Fruit fly (Drosophila melanogaster) whole organism, prepupa: ENCODE results near the gene CG42538.
A peak's percentile ranks its signal among the peaks of the same experiment; 100 is the strongest.

Experiments used
- Blimp-1 ChIP-seq: fragments of 200-800 bp; sonication (Bioruptor generic); optimal IDR thresholded peaks from 3 replicates; lab custom pipeline; 2017; ENCODE audit warnings: missing biosample characterization, missing genetic modification characterization, mild to moderate bottlenecking, moderate library complexity, missing genetic modification reagents
- CG10631 ChIP-seq: fragments of 200-800 bp; sonication (Bioruptor generic); optimal IDR thresholded peaks from 2 replicates; lab custom pipeline; 2016; ENCODE audit warnings: missing biosample characterization, missing genetic modification characterization
- CG11294 ChIP-seq: fragments of 200-800 bp; sonication (Bioruptor generic); IDR thresholded peaks from 2 replicates; pipeline ENCODE4 v1.3.6; 2022; ENCODE audit warnings: missing biosample characterization, missing genetic modification characterization
- CG11762 ChIP-seq: fragments of 200-800 bp; sonication (Bioruptor generic); optimal IDR thresholded peaks from 3 replicates; lab custom pipeline; 2016; ENCODE audit warnings: missing biosample characterization, missing genetic modification characterization; ENCODE audit not compliant: insufficient read depth
- CG15336 ChIP-seq: fragments of 200-800 bp; sonication (Bioruptor generic); IDR thresholded peaks from 2 replicates; pipeline ENCODE4 v1.3.6; 2022; ENCODE audit warnings: missing biosample characterization, missing genetic modification characterization
- CG1621 ChIP-seq: fragments of 200-800 bp; sonication (Bioruptor generic); optimal IDR thresholded peaks from 3 replicates; lab custom pipeline; 2018; ENCODE audit warnings: missing biosample characterization, mild to moderate bottlenecking, missing genetic modification characterization
- CG16779 ChIP-seq: fragments of 200-800 bp; sonication (Bioruptor generic); optimal IDR thresholded peaks from 3 replicates; lab custom pipeline; 2017; ENCODE audit warnings: missing biosample characterization, mild to moderate bottlenecking, missing genetic modification characterization
- CG3032 ChIP-seq: fragments of 200-800 bp; optimal IDR thresholded peaks from 2 replicates; lab custom pipeline; 2019; ENCODE audit warnings: missing biosample characterization, mild to moderate bottlenecking, missing genetic modification characterization, moderate library complexity
- CG31627 ChIP-seq: fragments of 200-800 bp; sonication (Bioruptor generic); optimal IDR thresholded peaks from 3 replicates; lab custom pipeline; 2016; ENCODE audit warnings: missing biosample characterization, missing genetic modification characterization
- CG32006 ChIP-seq: fragments of 200-800 bp; sonication (Bioruptor generic); optimal IDR thresholded peaks from 3 replicates; lab custom pipeline; 2017; ENCODE audit warnings: missing biosample characterization, mild to moderate bottlenecking, missing genetic modification characterization
- CG34406 ChIP-seq: fragments of 200-800 bp; sonication (Bioruptor generic); optimal IDR thresholded peaks from 3 replicates; lab custom pipeline; 2016; ENCODE audit warnings: missing biosample characterization, missing genetic modification characterization
- CG3919 ChIP-seq: fragments of 200-800 bp; sonication (Bioruptor generic); optimal IDR thresholded peaks from 3 replicates; lab custom pipeline; 2016; ENCODE audit warnings: missing biosample characterization, missing genetic modification characterization
- CG4318 ChIP-seq: fragments of 200-800 bp; sonication (Bioruptor generic); optimal IDR thresholded peaks from 3 replicates; lab custom pipeline; 2017; ENCODE audit warnings: missing biosample characterization, mild to moderate bottlenecking, missing genetic modification characterization
- CG6163 ChIP-seq: fragments of 200-800 bp; sonication (Bioruptor generic); IDR thresholded peaks from 3 replicates; pipeline ENCODE4 v1.3.6; 2022; ENCODE audit warnings: missing biosample characterization, missing genetic modification characterization
- CG6792 ChIP-seq: fragments of 200-800 bp; sonication (Bioruptor generic); optimal IDR thresholded peaks from 3 replicates; lab custom pipeline; 2016; ENCODE audit warnings: missing biosample characterization, missing genetic modification characterization
- CG6808 ChIP-seq: fragments of 200-800 bp; sonication (Bioruptor generic); optimal IDR thresholded peaks from 3 replicates; lab custom pipeline; 2017; ENCODE audit warnings: missing biosample characterization, missing genetic modification characterization, mild to moderate bottlenecking, moderate library complexity, missing genetic modification reagents
- CG6854 ChIP-seq: fragments of 200-800 bp; sonication (Bioruptor generic); optimal IDR thresholded peaks from 2 replicates; lab custom pipeline; 2017; ENCODE audit warnings: missing biosample characterization, mild to moderate bottlenecking, missing genetic modification characterization
- CG8119 ChIP-seq: fragments of 200-800 bp; sonication (Bioruptor generic); IDR thresholded peaks from 3 replicates; pipeline ENCODE4 v1.3.6; 2022; ENCODE audit warnings: missing biosample characterization, missing genetic modification characterization
- CG8319 ChIP-seq: fragments of 200-800 bp; sonication (Bioruptor generic); optimal IDR thresholded peaks from 3 replicates; lab custom pipeline; 2016; ENCODE audit warnings: missing biosample characterization, missing genetic modification characterization
- CG8632 ChIP-seq: fragments of 200-800 bp; sonication (Bioruptor generic); optimal IDR thresholded peaks from 3 replicates; lab custom pipeline; 2016; ENCODE audit warnings: missing biosample characterization, missing genetic modification characterization
- CG9139 ChIP-seq: fragments of 200-800 bp; sonication (Bioruptor generic); optimal IDR thresholded peaks from 3 replicates; lab custom pipeline; 2017; ENCODE audit warnings: missing biosample characterization, mild to moderate bottlenecking, missing genetic modification characterization
- Eip75B ChIP-seq: fragments of 200-800 bp; sonication (Bioruptor generic); optimal IDR thresholded peaks from 3 replicates; lab custom pipeline; 2016; ENCODE audit warnings: missing biosample characterization, missing genetic modification characterization
- Eip93F ChIP-seq: fragments of 200-800 bp; sonication (Bioruptor generic); optimal IDR thresholded peaks from 2 replicates; lab custom pipeline; 2016; ENCODE audit warnings: missing biosample characterization, mild to moderate bottlenecking, missing genetic modification characterization
- Ets21C ChIP-seq: fragments of 200-800 bp; sonication (Bioruptor generic); optimal IDR thresholded peaks from 3 replicates; lab custom pipeline; 2016; ENCODE audit warnings: missing biosample characterization, missing genetic modification characterization
- Ets96B ChIP-seq: fragments of 200-800 bp; optimal IDR thresholded peaks from 2 replicates; lab custom pipeline; 2019; ENCODE audit warnings: missing biosample characterization, mild to moderate bottlenecking, missing genetic modification characterization, moderate library complexity
- Gug ChIP-seq: fragments of 200-800 bp; sonication (Bioruptor generic); IDR thresholded peaks from 2 replicates; pipeline ENCODE4 v1.3.6; 2022; ENCODE audit warnings: missing biosample characterization, missing genetic modification characterization
- Hr38 ChIP-seq: sonication (Bioruptor generic); optimal IDR thresholded peaks from 2 replicates; lab custom pipeline; 2016; ENCODE audit warnings: missing biosample characterization, missing genetic modification characterization
- Hr4 ChIP-seq: fragments of 200-800 bp; sonication (Bioruptor generic); optimal IDR thresholded peaks from 3 replicates; lab custom pipeline; 2016; ENCODE audit warnings: missing biosample characterization, missing genetic modification characterization
- Lpt ChIP-seq: fragments of 200-800 bp; sonication (Bioruptor generic); optimal IDR thresholded peaks from 3 replicates; lab custom pipeline; 2016; ENCODE audit warnings: missing biosample characterization, missing genetic modification characterization
- Met ChIP-seq: fragments of 200-800 bp; sonication (Bioruptor generic); optimal IDR thresholded peaks from 3 replicates; lab custom pipeline; 2016; ENCODE audit warnings: missing biosample characterization, missing genetic modification characterization
- OdsH ChIP-seq: fragments of 200-800 bp; sonication (Bioruptor generic); optimal IDR thresholded peaks from 3 replicates; lab custom pipeline; 2016; ENCODE audit warnings: missing biosample characterization, missing genetic modification characterization
- Smox ChIP-seq: fragments of 200-800 bp; sonication (Bioruptor generic); optimal IDR thresholded peaks from 3 replicates; lab custom pipeline; 2016; ENCODE audit warnings: missing biosample characterization, missing genetic modification characterization
- Sox102F ChIP-seq: fragments of 200-800 bp; sonication (Bioruptor generic); optimal IDR thresholded peaks from 2 replicates; lab custom pipeline; 2016; ENCODE audit warnings: missing biosample characterization, mild to moderate bottlenecking, missing genetic modification characterization
- Sox14 ChIP-seq: fragments of 200-800 bp; sonication (Bioruptor generic); optimal IDR thresholded peaks from 3 replicates; lab custom pipeline; 2016; ENCODE audit warnings: missing biosample characterization, missing genetic modification characterization
- Sox15 ChIP-seq: fragments of 200-800 bp; sonication (Bioruptor generic); optimal IDR thresholded peaks from 3 replicates; lab custom pipeline; 2016; ENCODE audit warnings: missing biosample characterization, missing genetic modification characterization
- achi ChIP-seq: fragments of 200-800 bp; sonication (Bioruptor generic); optimal IDR thresholded peaks from 3 replicates; lab custom pipeline; 2016; ENCODE audit warnings: missing biosample characterization, missing genetic modification characterization
- acj6 ChIP-seq: fragments of 200-800 bp; sonication (Bioruptor generic); optimal IDR thresholded peaks from 3 replicates; lab custom pipeline; 2016; ENCODE audit warnings: missing biosample characterization, missing genetic modification characterization
- cyc ChIP-seq: fragments of 200-800 bp; sonication (Bioruptor generic); optimal IDR thresholded peaks from 3 replicates; lab custom pipeline; 2016; ENCODE audit warnings: missing biosample characterization, missing genetic modification characterization
- eg ChIP-seq: fragments of 200-800 bp; sonication (Bioruptor generic); IDR thresholded peaks from 3 replicates; pipeline ENCODE4 v1.3.6; 2022; ENCODE audit warnings: missing biosample characterization, missing genetic modification characterization
- fd59A ChIP-seq: fragments of 200-800 bp; sonication (Bioruptor generic); optimal IDR thresholded peaks from 2 replicates; lab custom pipeline; 2017; ENCODE audit warnings: missing biosample characterization, mild to moderate bottlenecking, missing genetic modification characterization, missing genetic modification reagents
- fd85E ChIP-seq: fragments of 200-800 bp; sonication (Bioruptor generic); optimal IDR thresholded peaks from 3 replicates; lab custom pipeline; 2016; ENCODE audit warnings: missing biosample characterization, missing genetic modification characterization
- fkh ChIP-seq: fragments of 200-800 bp; sonication (Bioruptor generic); optimal IDR thresholded peaks from 3 replicates; lab custom pipeline; 2017; ENCODE audit warnings: missing biosample characterization, mild to moderate bottlenecking, missing genetic modification characterization, moderate library complexity
- lz ChIP-seq: fragments of 200-800 bp; sonication (Bioruptor generic); optimal IDR thresholded peaks from 3 replicates; lab custom pipeline; 2016; ENCODE audit warnings: missing biosample characterization, missing genetic modification characterization
- net ChIP-seq: fragments of 200-800 bp; sonication (Bioruptor generic); optimal IDR thresholded peaks from 3 replicates; lab custom pipeline; 2016; ENCODE audit warnings: missing biosample characterization, missing genetic modification characterization
- salr ChIP-seq, 2 experiments: fragments of 200-800 bp; sonication (Bioruptor generic); optimal IDR thresholded peaks; 3 replicates each; lab custom pipeline; 2016 to 2018; ENCODE audit warnings: missing biosample characterization in 2 of 2, missing genetic modification characterization in 2 of 2, mild to moderate bottlenecking in 1 of 2
- spab ChIP-seq: fragments of 200-800 bp; sonication (Bioruptor generic); optimal IDR thresholded peaks from 2 replicates; lab custom pipeline; 2017; ENCODE audit warnings: missing biosample characterization, mild to moderate bottlenecking, missing genetic modification characterization, missing genetic modification reagents
- ss ChIP-seq, 2 experiments: fragments of 200-800 bp; sonication (Bioruptor generic); optimal IDR thresholded peaks; 2 replicates in 1 of 2; 3 replicates in 1 of 2; lab custom pipeline; 2017 to 2018; ENCODE audit warnings: mild to moderate bottlenecking in 2 of 2, missing biosample characterization in 2 of 2, missing genetic modification characterization in 2 of 2, moderate library complexity in 1 of 2
- vri ChIP-seq: fragments of 200-800 bp; sonication (Bioruptor generic); optimal IDR thresholded peaks from 3 replicates; lab custom pipeline; 2016; ENCODE audit warnings: missing biosample characterization, mild to moderate bottlenecking, missing genetic modification characterization

Gene CG42538

DNA sequence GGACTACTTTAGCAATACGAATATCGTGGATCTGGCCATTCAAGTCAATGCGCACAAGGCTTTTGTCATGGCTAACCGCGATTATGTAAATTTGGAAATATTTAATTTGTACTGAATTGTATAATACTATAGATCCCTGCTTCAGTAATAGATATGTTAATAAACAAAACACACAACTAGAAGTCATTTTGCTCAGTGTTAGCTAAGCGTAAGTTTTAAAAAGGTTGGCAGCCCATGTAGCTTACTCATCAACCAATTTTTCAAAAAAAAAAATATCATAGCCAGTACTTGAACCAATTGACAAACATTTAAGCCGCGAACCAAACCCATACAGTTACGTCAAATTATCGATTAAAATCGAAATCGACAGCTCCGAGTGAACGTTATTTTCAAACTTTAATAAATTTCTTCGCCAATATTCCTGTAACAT, 2.7 kb downstream of the CG42538 start (continued):
- TF ChIP-seq fd59A (GFP tag; lab: Kevin White, UChicago) (peak; percentile 39), CG16779 (tag; lab: Kevin White, UChicago) (peak; percentile 55), CG3919 (GFP tag; lab: Kevin White, UChicago) (peak; percentile 83), CG6163 (peak; percentile 85), CG1621 (tag; lab: Kevin White, UChicago) (peak; percentile 66), CG3032 (tag; lab: Kevin White, UChicago) (peak; percentile 74), Lpt (peak; percentile 72), Gug (GFP tag; lab: Robert Waterston, UW) (peak; percentile 73), CG34406 (GFP tag; lab: Kevin White, UChicago) (peak; percentile 74), Sox15 (GFP tag; lab: Kevin White, UChicago) (peak; percentile 43), CG32006 (GFP tag; lab: Kevin White, UChicago) (peak; percentile 75)

- TF ChIP-seq acj6 (no peak), fd85E (GFP tag; lab: Kevin White, UChicago) (peak; percentile 10), Eip75B (peak; percentile 41), Ets21C (GFP tag; lab: Kevin White, UChicago) (no peak), Blimp-1 (GFP tag; lab: Kevin White, UChicago) (no peak), Met (GFP tag; lab: Kevin White, UChicago) (peak; percentile 32), lz (GFP tag; lab: Kevin White, UChicago) (no peak), CG4318 (GFP tag; lab: Kevin White, UChicago) (no peak), achi (GFP tag; lab: Kevin White, UChicago) (no peak), spab (no peak), CG8319 (GFP tag; lab: Kevin White, UChicago) (peak; percentile 2), Ets96B (tag; lab: Kevin White, UChicago) (peak; percentile 19), OdsH (GFP tag; lab: Kevin White, UChicago) (no peak), Sox102F (GFP tag; lab: Kevin White, UChicago) (peak; percentile 4), CG6808 (GFP tag; lab: Kevin White, UChicago) (peak; percentile 20), Sox14 (peak; percentile 77), CG31627 (GFP tag; lab: Kevin White, UChicago) (no peak), CG16779 (tag; lab: Kevin White, UChicago) (no peak), cyc (GFP tag; lab: Kevin White, UChicago) (peak; percentile 10), CG11762 (GFP tag; lab: Kevin White, UChicago) (no peak), CG10631 (GFP tag; lab: Kevin White, UChicago) (no peak), CG6854 (no peak), Hr38 (GFP tag; lab: Kevin White, UChicago) (no peak), vri (GFP tag; lab: Kevin White, UChicago) (peak; percentile 98), Sox15 (GFP tag; lab: Kevin White, UChicago) (no peak), CG15336 (GFP tag; lab: Robert Waterston, UW) (0 out of 2 replicates have a peak, but pooled peaks have one; percentile 11), fkh (GFP tag; lab: Kevin White, UChicago) (no peak), CG34406 (GFP tag; lab: Kevin White, UChicago) (peak; percentile 17), CG11294 (no peak), Smox (GFP tag; lab: Kevin White, UChicago) (no peak), eg (GFP tag; lab: Robert Waterston, UW) (peak; percentile 77), CG8632 (GFP tag; lab: Kevin White, UChicago) (no peak), net (GFP tag; lab: Kevin White, UChicago) (no peak), CG9139 (GFP tag; lab: Kevin White, UChicago) (no peak), ss (GFP tag; optimal IDR thresholded peaks at IDR 0.05; lab: Kevin White, UChicago) (peak; percentile 2 to 53), Eip93F (GFP tag; lab: Kevin White, UChicago) (peak; percentile 92), Hr4 (GFP tag; lab: Kevin White, UChicago) (peak; percentile 18), CG3032 (tag; lab: Kevin White, UChicago) (no peak), Lpt (no peak), CG6792 (GFP tag; lab: Kevin White, UChicago) (no peak), CG8119 (GFP tag; lab: Robert Waterston, UW) (peak; percentile 50; the same call in 2 of the 3 replicates), fd59A (GFP tag; lab: Kevin White, UChicago) (no peak), salr (GFP tag; optimal IDR thresholded peaks at IDR 0.05; lab: Kevin White, UChicago) (no peak)
These were observed 3.5 kb downstream of the CG42538 start for dm6 chr3L:16037690-16038332.
